Fruit fly (Drosophila melanogaster): ENCODE results near the gene CG4119.
A peak's percentile ranks its signal among the peaks of the same experiment; 100 is the strongest.

The CG4119 gene

dm6 chrX:5679933-5680667 lies 14.2 kb downstream of the CG4119 start, which contains the start of the genes Tre1 and Gr5a (continued):
- peak; percentile 30; the same call in 1 of the 2 replicates for TF ChIP-seq CG13287 (GFP tag; IDR thresholded peaks at IDR 0.05; ENCODE audit: partially characterized antibody)
- no peak for TF ChIP-seq CG11723 (GFP tag; optimal IDR thresholded peaks at IDR 0.05)
- no peak for TF ChIP-seq emc (GFP tag; optimal IDR thresholded peaks at IDR 0.05)
- no peak for TF ChIP-seq ara (GFP tag; IDR thresholded peaks at IDR 0.05)
- no peak for TF ChIP-seq org-1 (GFP tag; optimal IDR thresholded peaks at IDR 0.05)
- no peak for TF ChIP-seq CG14860 (GFP tag; IDR thresholded peaks at IDR 0.05; ENCODE audit: partially characterized antibody)
- no peak for TF ChIP-seq Opbp (GFP tag; IDR thresholded peaks at IDR 0.05; ENCODE audit: partially characterized antibody)
- no peak for TF ChIP-seq CG15696 (tag; optimal IDR thresholded peaks at IDR 0.05)
- TF ChIP-seq Dref (GFP tag; IDR thresholded peaks at IDR 0.05) = peak; percentile 51
- no peak for TF ChIP-seq toy (GFP tag; IDR thresholded peaks at IDR 0.05)
- no peak for TF ChIP-seq onecut (GFP tag; IDR thresholded peaks at IDR 0.05)
- no peak for TF ChIP-seq CG10654 (GFP tag; optimal IDR thresholded peaks at IDR 0.05)
- peak; percentile 42; the same call in 1 of the 2 replicates for TF ChIP-seq ato (GFP tag; IDR thresholded peaks at IDR 0.05; ENCODE audit: partially characterized antibody)
- no peak for TF ChIP-seq Blimp-1 (GFP tag; optimal IDR thresholded peaks at IDR 0.05)
- peak; percentile 10 for TF ChIP-seq CG7271 (tag; optimal IDR thresholded peaks at IDR 0.05)
- no peak for TF ChIP-seq CG4424 (GFP tag; optimal IDR thresholded peaks at IDR 0.05)
- no peak for TF ChIP-seq CG11085 (GFP tag; IDR thresholded peaks at IDR 0.05)
- no peak for TF ChIP-seq CG8281 (tag; optimal IDR thresholded peaks at IDR 0.05)
- no peak for TF ChIP-seq Doc3 (GFP tag; IDR thresholded peaks at IDR 0.05; ENCODE audit: partially characterized antibody)
- TF ChIP-seq CG17361 (GFP tag; IDR thresholded peaks at IDR 0.05) = no peak

dm6 chrX:5682940-5683339 lies 17.1 kb downstream of the CG4119 start, which contains the start of gene CG42449:
Gene CG42449, plus strand, starts transcription at chrX:5683240.
- no peak for TF ChIP-seq CG18262 (tag; optimal IDR thresholded peaks at IDR 0.05)
- TF ChIP-seq sens (GFP tag) = no peak
- no peak for TF ChIP-seq sd (tag; optimal IDR thresholded peaks at IDR 0.05)

dm6 chrX:5689417-5690215 lies 23.8 kb downstream of the CG4119 start, which contains the start of the genes PGAP1 and cv:
Gene PGAP1, minus strand, starts transcription at chrX:5689473.
Gene cv, plus strand, starts transcription at chrX:5690002.
- TF ChIP-seq gro (GFP tag; optimal IDR thresholded peaks at IDR 0.05) (no peak), CG1024 (GFP tag; IDR thresholded peaks at IDR 0.05) (no peak), Aef1 (GFP tag; IDR thresholded peaks at IDR 0.05) (no peak), corto (GFP tag; optimal IDR thresholded peaks at IDR 0.05) (no peak), CG6765 (GFP tag; optimal IDR thresholded peaks at IDR 0.05) (no peak), sr (GFP tag; IDR thresholded peaks at IDR 0.05) (no peak), dimm (GFP tag; IDR thresholded peaks at IDR 0.05) (no peak), crp (GFP tag; optimal IDR thresholded peaks at IDR 0.05) (no peak), cas (GFP tag; IDR thresholded peaks at IDR 0.05) (no peak), lmd (GFP tag; IDR thresholded peaks at IDR 0.05) (no peak), CG18476 (GFP tag; optimal IDR thresholded peaks at IDR 0.05) (no peak), CG6854 (GFP tag; optimal IDR thresholded peaks at IDR 0.05) (no peak), sc (optimal IDR thresholded peaks at IDR 0.05) (no peak), sc (GFP tag; optimal IDR thresholded peaks at IDR 0.05) (no peak), Asciz (GFP tag; optimal IDR thresholded peaks at IDR 0.05) (no peak), Bteb2 (GFP tag; optimal IDR thresholded peaks at IDR 0.05) (no peak), tll (GFP tag; optimal IDR thresholded peaks at IDR 0.05) (peak; percentile 22 to 29), pzg (GFP tag; optimal IDR thresholded peaks at IDR 0.05) (peak; percentile 42), CG12942 (GFP tag; optimal IDR thresholded peaks at IDR 0.05) (no peak), H15 (GFP tag; IDR thresholded peaks at IDR 0.05) (no peak), CG2202 (tag; optimal IDR thresholded peaks at IDR 0.05) (no peak), CkIIα-i1 (GFP tag; IDR thresholded peaks at IDR 0.05) (no peak), CG12236 (GFP tag; optimal IDR thresholded peaks at IDR 0.05) (no peak), CG8924 (tag; optimal IDR thresholded peaks at IDR 0.05) (no peak)

All from whole organism, embryonic.